Fruit fly (Drosophila melanogaster) whole organism, embryonic: Measurements from ENCODE around the gene CG3566.

Experiments used
- Atf6 ChIP-seq: fragments of 200-800 bp; sonication (Bioruptor generic); IDR thresholded peaks from 2 replicates; pipeline ENCODE4 v1.3.6; 2022; ENCODE audit warnings: missing biosample characterization, missing genetic modification characterization
- CG11560 ChIP-seq: fragments of 200-800 bp; sonication (Bioruptor generic); IDR thresholded peaks from 3 replicates; pipeline ENCODE4 v1.3.6; 2022; ENCODE audit warnings: missing biosample characterization, missing genetic modification characterization
- CG11695 ChIP-seq: fragments of 200-800 bp; sonication (Bioruptor generic); IDR thresholded peaks from 3 replicates; pipeline ENCODE4 v1.3.6; 2022; ENCODE audit warnings: missing biosample characterization, missing genetic modification characterization
- CG11723 ChIP-seq: fragments of 200-800 bp; sonication (Bioruptor generic); optimal IDR thresholded peaks from 2 replicates; lab custom pipeline; 2017; ENCODE audit warnings: missing biosample characterization, mild to moderate bottlenecking, missing genetic modification characterization
- CG1603 ChIP-seq: fragments of 200-800 bp; sonication (Bioruptor generic); optimal IDR thresholded peaks from 2 replicates; lab custom pipeline; 2019; ENCODE audit warnings: missing biosample characterization, mild to moderate bottlenecking, missing genetic modification characterization, moderate library complexity
- CG16815 ChIP-seq: fragments of 200-800 bp; sonication (Bioruptor generic); optimal IDR thresholded peaks from 3 replicates; lab custom pipeline; 2017; ENCODE audit warnings: missing biosample characterization, mild to moderate bottlenecking, missing genetic modification characterization
- CG17612 ChIP-seq: fragments of 200-800 bp; sonication (Bioruptor generic); IDR thresholded peaks from 2 replicates; pipeline ENCODE4 v1.3.6; 2022; ENCODE audit warnings: missing biosample characterization, missing genetic modification characterization
- CG17912 ChIP-seq: fragments of 200-800 bp; sonication (Bioruptor generic); optimal IDR thresholded peaks from 2 replicates; lab custom pipeline; 2018; ENCODE audit warnings: missing biosample characterization, mild to moderate bottlenecking, missing genetic modification characterization
- CG2120 ChIP-seq: fragments of 200-800 bp; sonication (Bioruptor generic); optimal IDR thresholded peaks from 3 replicates; lab custom pipeline; 2016; ENCODE audit warnings: missing biosample characterization, missing genetic modification characterization
- CG30431 ChIP-seq: fragments of 200-800 bp; sonication (Bioruptor generic); optimal IDR thresholded peaks from 2 replicates; lab custom pipeline; 2017; ENCODE audit warnings: missing biosample characterization, missing genetic modification characterization
- CG4424 ChIP-seq: fragments of 200-800 bp; sonication (Bioruptor generic); optimal IDR thresholded peaks from 3 replicates; lab custom pipeline; 2016; ENCODE audit warnings: missing biosample characterization, missing genetic modification characterization
- CG6254 ChIP-seq: fragments of 200-800 bp; sonication (Bioruptor generic); optimal IDR thresholded peaks from 3 replicates; lab custom pipeline; 2017; ENCODE audit warnings: mild to moderate bottlenecking, missing biosample characterization, missing genetic modification reagents, missing genetic modification characterization
- CG6654 ChIP-seq: fragments of 200-800 bp; sonication (Bioruptor generic); optimal IDR thresholded peaks from 2 replicates; lab custom pipeline; 2017; ENCODE audit warnings: missing biosample characterization, mild to moderate bottlenecking, missing genetic modification characterization
- CG6683 ChIP-seq: fragments of 200-800 bp; sonication (Bioruptor generic); optimal IDR thresholded peaks from 2 replicates; lab custom pipeline; 2017; ENCODE audit warnings: missing biosample characterization, mild to moderate bottlenecking, missing genetic modification characterization, missing genetic modification reagents
- CG6765 ChIP-seq: fragments of 200-800 bp; sonication (Bioruptor generic); optimal IDR thresholded peaks from 3 replicates; lab custom pipeline; 2017; ENCODE audit warnings: missing biosample characterization, mild to moderate bottlenecking, missing genetic modification characterization
- CG7745 ChIP-seq: fragments of 200-800 bp; sonication (Bioruptor generic); optimal IDR thresholded peaks from 2 replicates; lab custom pipeline; 2018; ENCODE audit warnings: missing biosample characterization, mild to moderate bottlenecking, missing genetic modification characterization, moderate library complexity
- CHES-1-like ChIP-seq: fragments of 200-800 bp; sonication (Bioruptor generic); optimal IDR thresholded peaks from 2 replicates; lab custom pipeline; 2016; ENCODE audit warnings: missing biosample characterization, missing genetic modification characterization
- D19A ChIP-seq: fragments of 200-800 bp; optimal IDR thresholded peaks from 3 replicates; lab custom pipeline; 2019; ENCODE audit warnings: missing biosample characterization, mild to moderate bottlenecking, missing genetic modification characterization, moderate library complexity
- Dip2 ChIP-seq: fragments of 200-800 bp; sonication (Bioruptor generic); IDR thresholded peaks from 2 replicates; pipeline ENCODE4 v1.3.6; 2022; ENCODE audit warnings: missing biosample characterization, missing genetic modification characterization
- Eip74EF ChIP-seq, 2 experiments: fragments of 200-800 bp in 1 of 2; fragments of >200 bp in 1 of 2; sonication (Bioruptor generic) in 1 of 2; optimal IDR thresholded peaks; 2 replicates each; lab custom pipeline; 2017 to 2019; ENCODE audit warnings: missing biosample characterization in 2 of 2, missing genetic modification characterization in 2 of 2, mild to moderate bottlenecking in 1 of 2, moderate library complexity in 1 of 2
- Elba2 ChIP-seq: fragments of 200-800 bp; sonication (Bioruptor generic); optimal IDR thresholded peaks from 3 replicates; lab custom pipeline; 2016; ENCODE audit warnings: missing biosample characterization, missing genetic modification characterization
- MBD-R2 ChIP-seq: fragments of 200-800 bp; sonication (Bioruptor generic); IDR thresholded peaks from 2 replicates; pipeline ENCODE4 v1.3.6; 2022; ENCODE audit warnings: missing biosample characterization, missing genetic modification characterization
- Max ChIP-seq: fragments of 200-800 bp; sonication (Bioruptor generic); optimal IDR thresholded peaks from 2 replicates; lab custom pipeline; 2016; ENCODE audit warnings: missing biosample characterization, mild to moderate bottlenecking, missing genetic modification characterization
- NC2β ChIP-seq: fragments of 200-800 bp; sonication (Bioruptor generic); optimal IDR thresholded peaks from 2 replicates; lab custom pipeline; 2016; ENCODE audit warnings: missing biosample characterization, missing genetic modification characterization
- abd-A ChIP-seq: fragments of 200-800 bp; sonication (Bioruptor generic); optimal IDR thresholded peaks from 3 replicates; lab custom pipeline; 2019; ENCODE audit warnings: missing biosample characterization, mild to moderate bottlenecking, missing genetic modification characterization, moderate library complexity
- al ChIP-seq: fragments of 200-800 bp; sonication (Bioruptor generic); IDR thresholded peaks from 2 replicates; pipeline ENCODE4 v1.3.6; 2022; ENCODE audit warnings: missing biosample characterization, missing genetic modification characterization
- bbx ChIP-seq: fragments of 200-800 bp; sonication (Bioruptor generic); IDR thresholded peaks from 2 replicates; pipeline ENCODE4 v1.3.6; 2022; ENCODE audit warnings: missing biosample characterization, missing genetic modification characterization; ENCODE audit not compliant: partially characterized antibody
- bsh ChIP-seq, 2 experiments: fragments of 200-800 bp; sonication (Bioruptor generic); optimal IDR thresholded peaks; 2 replicates each; lab custom pipeline; 2017 to 2018; ENCODE audit warnings: mild to moderate bottlenecking in 2 of 2, missing biosample characterization in 2 of 2, missing genetic modification characterization in 2 of 2, moderate library complexity in 1 of 2
- chinmo ChIP-seq: fragments of 200-800 bp; sonication (Bioruptor generic); IDR thresholded peaks from 4 replicates; pipeline ENCODE4 v1.3.6; 2022; ENCODE audit warnings: missing biosample characterization, missing genetic modification characterization; ENCODE audit not compliant: partially characterized antibody
- danr ChIP-seq: fragments of 200-800 bp; sonication (Bioruptor generic); IDR thresholded peaks from 2 replicates; pipeline ENCODE4 v1.3.6; 2022; ENCODE audit warnings: missing biosample characterization, missing genetic modification characterization
- fd64A ChIP-seq: fragments of 200-800 bp; sonication (Bioruptor generic); optimal IDR thresholded peaks from 3 replicates; lab custom pipeline; 2018; ENCODE audit warnings: missing biosample characterization, mild to moderate bottlenecking, missing genetic modification characterization
- gem ChIP-seq: fragments of 200-800 bp; sonication (Bioruptor generic); optimal IDR thresholded peaks from 2 replicates; lab custom pipeline; 2019; ENCODE audit warnings: missing biosample characterization, mild to moderate bottlenecking, missing genetic modification characterization, moderate library complexity
- hb ChIP-seq: fragments of 200-800 bp; sonication (Bioruptor generic); IDR thresholded peaks from 3 replicates; pipeline ENCODE4 v1.3.6; 2022; ENCODE audit warnings: missing biosample characterization, missing genetic modification characterization; ENCODE audit not compliant: partially characterized antibody
- her ChIP-seq: fragments of 200-800 bp; sonication (Bioruptor generic); optimal IDR thresholded peaks from 2 replicates; lab custom pipeline; 2016; ENCODE audit warnings: missing biosample characterization, missing genetic modification characterization
- ken ChIP-seq: fragments of 200-800 bp; sonication (Bioruptor generic); IDR thresholded peaks from 3 replicates; pipeline ENCODE4 v1.3.6; 2022; ENCODE audit warnings: missing biosample characterization, missing genetic modification characterization
- lilli ChIP-seq: fragments of 200-800 bp; sonication (Bioruptor generic); optimal IDR thresholded peaks from 3 replicates; lab custom pipeline; 2016; ENCODE audit warnings: missing biosample characterization, missing genetic modification characterization
- lov ChIP-seq, 2 experiments: fragments of 200-800 bp in 1 of 2; fragments of >200 bp in 1 of 2; sonication (Bioruptor generic) in 1 of 2; IDR thresholded peaks in 1 of 2; optimal IDR thresholded peaks in 1 of 2; 2 replicates in 1 of 2; 3 replicates in 1 of 2; pipeline versions ENCODE4 v1.3.6 to Lab custom; 2017 to 2022; ENCODE audit warnings: missing biosample characterization in 1 of 2, missing genetic modification characterization in 1 of 2
- mirr ChIP-seq: fragments of 200-800 bp; sonication (Bioruptor generic); optimal IDR thresholded peaks from 3 replicates; lab custom pipeline; 2018; ENCODE audit warnings: missing biosample characterization, mild to moderate bottlenecking, missing genetic modification characterization
- nau ChIP-seq: fragments of 200-800 bp; sonication (Bioruptor generic); optimal IDR thresholded peaks from 3 replicates; lab custom pipeline; 2017; ENCODE audit warnings: missing biosample characterization, mild to moderate bottlenecking, missing genetic modification characterization, missing genetic modification reagents
- pzg ChIP-seq: fragments of 200-800 bp; sonication (Bioruptor generic); optimal IDR thresholded peaks from 3 replicates; lab custom pipeline; 2018; ENCODE audit warnings: missing biosample characterization, mild to moderate bottlenecking, missing genetic modification characterization, moderate library complexity
- schlank ChIP-seq: fragments of 200-800 bp; sonication (Bioruptor generic); optimal IDR thresholded peaks from 2 replicates; lab custom pipeline; 2018; ENCODE audit warnings: missing biosample characterization, mild to moderate bottlenecking, missing genetic modification characterization
- sisA ChIP-seq: fragments of 200-800 bp; sonication (Bioruptor generic); IDR thresholded peaks from 2 replicates; pipeline ENCODE4 v1.3.6; 2022; ENCODE audit warnings: missing biosample characterization, missing genetic modification characterization
- slbo ChIP-seq: fragments of 200-800 bp; sonication (Bioruptor generic); IDR thresholded peaks from 2 replicates; pipeline ENCODE4 v1.3.6; 2022; ENCODE audit warnings: missing biosample characterization, missing genetic modification characterization
- sna ChIP-seq: fragments of 200-800 bp; sonication (Bioruptor generic); IDR thresholded peaks from 2 replicates; pipeline ENCODE4 v1.3.6; 2022; ENCODE audit warnings: missing biosample characterization, missing genetic modification characterization; ENCODE audit not compliant: partially characterized antibody
- stwl ChIP-seq: fragments of 200-800 bp; sonication (Bioruptor generic); optimal IDR thresholded peaks from 3 replicates; lab custom pipeline; 2018; ENCODE audit warnings: missing biosample characterization, mild to moderate bottlenecking, missing genetic modification characterization, moderate library complexity
- tgo ChIP-seq: fragments of 200-800 bp; sonication (Bioruptor generic); IDR thresholded peaks from 3 replicates; pipeline ENCODE4 v1.3.6; 2022; ENCODE audit warnings: missing biosample characterization, missing genetic modification characterization
- tio ChIP-seq: fragments of 200-800 bp; sonication (Bioruptor generic); optimal IDR thresholded peaks from 2 replicates; lab custom pipeline; 2017; ENCODE audit warnings: missing biosample characterization, missing genetic modification characterization, inconsistent platforms
- twi ChIP-seq: fragments of 200-800 bp; optimal IDR thresholded peaks from 2 replicates; lab custom pipeline; 2019; ENCODE audit warnings: missing biosample characterization, mild to moderate bottlenecking, missing genetic modification characterization, moderate library complexity
- wdn ChIP-seq: fragments of 200-800 bp; sonication (Bioruptor generic); IDR thresholded peaks from 2 replicates; pipeline ENCODE4 v1.3.6; 2022; ENCODE audit warnings: missing biosample characterization, missing genetic modification characterization

Gene CG3566

dm6 chrX:6316858-6317474 is 40.4 kb upstream of the CG3566 start (continued):
- TF ChIP-seq CG17912 (GFP tag; lab: Kevin White, UChicago) (no peak), CG6654 (no peak), CG1603 (tag; lab: Kevin White, UChicago) (peak; percentile 69), CG6254 (GFP tag; lab: Kevin White, UChicago) (no peak), sisA (GFP tag; lab: Robert Waterston, UW) (peak; percentile 64), tgo (GFP tag; lab: Robert Waterston, UW) (peak; percentile 65), pzg (GFP tag; lab: Kevin White, UChicago) (peak; percentile 5), gem (peak; percentile 66), danr (GFP tag; lab: Robert Waterston, UW) (peak; percentile 34; the same call in 1 of the 2 replicates), NC2β (GFP tag; lab: Kevin White, UChicago) (no peak), mirr (GFP tag; lab: Kevin White, UChicago) (peak; percentile 39), ken (GFP tag; lab: Robert Waterston, UW) (peak; percentile 54; the same call in 2 of the 3 replicates), bbx (no peak), CG6765 (GFP tag; lab: Kevin White, UChicago) (peak; percentile 66), abd-A (tag; lab: Kevin White, UChicago) (peak; percentile 50), sna (GFP tag; lab: Robert Waterston, UW) (no peak), Dip2 (no peak), fd64A (GFP tag; lab: Kevin White, UChicago) (no peak), her (GFP tag; lab: Kevin White, UChicago) (peak; percentile 21), twi (tag; lab: Kevin White, UChicago) (no peak), CG16815 (GFP tag; lab: Kevin White, UChicago) (no peak), chinmo (GFP tag; lab: Robert Waterston, UW) (no peak), tio (GFP tag; lab: Kevin White, UChicago) (no peak), Atf6 (peak; percentile 83), Eip74EF (GFP tag; optimal IDR thresholded peaks at IDR 0.05; lab: Kevin White, UChicago) (no peak), schlank (tag; lab: Kevin White, UChicago) (peak; percentile 49), bsh (GFP tag; optimal IDR thresholded peaks at IDR 0.05; lab: Kevin White, UChicago) (peak in 1 of 2 experiments; percentile 49), D19A (tag; lab: Kevin White, UChicago) (peak; percentile 20), CG11723 (no peak), MBD-R2 (peak; percentile 40; the same call in 1 of the 2 replicates), CG11695 (GFP tag; lab: Robert Waterston, UW) (peak; percentile 79), CHES-1-like (GFP tag; lab: Kevin White, UChicago) (peak; percentile 29), hb (GFP tag; lab: Robert Waterston, UW) (no peak), CG17612 (no peak), al (GFP tag; lab: Robert Waterston, UW) (peak; percentile 48; the same call in 1 of the 2 replicates), wdn (peak; percentile 66), CG11560 (0 out of 3 replicates have a peak, but pooled peaks have one; percentile 31), CG6683 (GFP tag; lab: Kevin White, UChicago) (peak; percentile 57), Elba2 (GFP tag; lab: Kevin White, UChicago) (no peak), CG2120 (GFP tag; lab: Kevin White, UChicago) (peak; percentile 83), CG4424 (GFP tag; lab: Kevin White, UChicago) (peak; percentile 41), nau (GFP tag; lab: Kevin White, UChicago) (no peak), CG30431 (GFP tag; lab: Kevin White, UChicago) (no peak), lilli (GFP tag; lab: Kevin White, UChicago) (peak; percentile 57), slbo (GFP tag; lab: Robert Waterston, UW) (peak; percentile 85), lov (optimal IDR thresholded peaks at IDR 0.05; lab: Kevin White, UChicago) (no peak), lov (GFP tag; IDR thresholded peaks at IDR 0.05; lab: Robert Waterston, UW) (no peak), stwl (tag; lab: Kevin White, UChicago) (no peak), Max (GFP tag; lab: Kevin White, UChicago) (peak; percentile 35), CG7745 (tag; lab: Kevin White, UChicago) (no peak)
